Worm (Caenorhabditis elegans) whole organism, L4/young adult: ENCODE data around the gene F13A7.12.

Source experiments
- W03F9.2 ChIP-seq: fragments of 150-350 bp; optimal IDR thresholded peaks from 2 replicates; lab custom pipeline; 2014; ENCODE audit warnings: missing biosample characterization, missing genetic modification characterization
- dao-5 ChIP-seq: sonication (generic microtip); optimal IDR thresholded peaks from 2 replicates; lab custom pipeline; 2016; ENCODE audit warnings: missing genotype, missing genetic modification characterization, moderate library complexity, missing compliant biosample characterization
- him-1 ChIP-seq: sonication (generic microtip); optimal IDR thresholded peaks from 2 replicates; lab custom pipeline; 2016; ENCODE audit warnings: missing genotype, missing genetic modification reagents, missing genetic modification characterization, missing compliant biosample characterization

DNA sequence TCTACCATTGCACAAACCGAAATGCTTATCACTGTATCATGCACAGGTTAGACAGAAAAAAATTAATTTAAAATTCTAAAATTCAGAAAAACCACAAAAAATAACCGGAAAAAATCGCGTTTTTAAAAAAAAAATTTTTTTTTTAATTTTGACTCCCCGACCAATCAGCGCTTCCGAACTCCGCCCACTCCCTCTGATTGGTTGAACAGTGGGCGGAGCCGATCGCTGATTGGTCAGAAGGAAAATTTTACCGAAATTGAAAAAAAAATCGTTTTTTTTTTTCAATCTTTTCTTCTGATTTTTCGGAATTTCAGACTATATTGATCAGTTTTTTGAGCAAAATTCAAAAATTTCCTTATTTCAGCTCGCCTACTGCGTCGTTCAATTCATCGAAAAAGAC lies 34.5 kb upstream of the F13A7.12 start:
- TF ChIP-seq him-1 (tag; lab: Kevin White, UChicago) (no peak), dao-5 (tag; lab: Kevin White, UChicago) (no peak), W03F9.2 (no peak)
